Worm (Caenorhabditis elegans) whole organism, early embryonic: ENCODE measurements around the gene W06G6.15.

Experiments
- ama-1 ChIP-seq: fragments of 150-350 bp; optimal IDR thresholded peaks from 2 replicates; lab custom pipeline; 2014
- ceh-36 ChIP-seq: sonication (generic microtip); optimal IDR thresholded peaks from 2 replicates; lab custom pipeline; 2016; ENCODE audit warnings: missing genetic modification characterization, inconsistent platforms, missing compliant biosample characterization

ce11 chrV:16679981-16680380 lies 25.6 kb downstream of the W06G6.15 start, which contains the start of gene srw-44:
- TF ChIP-seq ama-1 (lab: Kevin White, UChicago) (no peak), ceh-36 (tag; lab: Kevin White, UChicago) (no peak)
